Worm (Caenorhabditis elegans) whole organism, L1 larva: ENCODE results near the gene nas-21.

Source experiments
- C34B4.2 ChIP-seq: sonication (generic microtip); optimal IDR thresholded peaks from 2 replicates; lab custom pipeline; 2017; ENCODE audit warnings: mild to moderate bottlenecking, missing genetic modification characterization, missing compliant biosample characterization
- mdl-1 ChIP-seq, 2 experiments: fragments of 150-350 bp; optimal IDR thresholded peaks; 2 replicates each; lab custom pipeline; 2014 to 2017; ENCODE audit warnings: missing biosample characterization in 2 of 2, missing genetic modification characterization in 2 of 2, inconsistent platforms in 1 of 2
- nhr-237 ChIP-seq: fragments of 150-350 bp; optimal IDR thresholded peaks from 2 replicates; lab custom pipeline; 2014; ENCODE audit warnings: missing biosample characterization, missing genetic modification characterization
- vab-15 ChIP-seq: sonication (generic microtip); optimal IDR thresholded peaks from 2 replicates; lab custom pipeline; 2017; ENCODE audit warnings: missing genotype, mild to moderate bottlenecking, missing genetic modification characterization, missing compliant biosample characterization
- ztf-4 ChIP-seq: fragments of 150-350 bp; optimal IDR thresholded peaks from 2 replicates; lab custom pipeline; 2014; ENCODE audit warnings: missing biosample characterization, missing genetic modification characterization

ce11 chrV:11520215-11520614 is 47.9 kb downstream of the nas-21 start, which contains the start of the genes C55A6.11 and C55A6.7:
- TF ChIP-seq C34B4.2 (tag; lab: Kevin White, UChicago) (no peak), ztf-4 (no peak), nhr-237 (tag; lab: Kevin White, UChicago) (no peak), vab-15 (tag; lab: Kevin White, UChicago) (no peak), mdl-1 (tag; optimal IDR thresholded peaks at IDR 0.05; lab: Kevin White, UChicago) (no peak)
